Fruit fly (Drosophila melanogaster) whole organism: ENCODE data around the gene CG13069.

Source experiments
- CG8478 ChIP-seq: fragments of >200 bp; optimal IDR thresholded peaks from 2 replicates; lab custom pipeline; 2018; ENCODE audit warnings: inconsistent platforms
- Dll ChIP-seq: fragments of >200 bp; optimal IDR thresholded peaks from 2 replicates; lab custom pipeline; 2017
- pan ChIP-seq: fragments of >200 bp; optimal IDR thresholded peaks from 2 replicates; lab custom pipeline; 2017
- psq ChIP-seq: fragments of >200 bp; optimal IDR thresholded peaks from 2 replicates; lab custom pipeline; 2017
- usp ChIP-seq: fragments of >200 bp; optimal IDR thresholded peaks from 2 replicates; lab custom pipeline; 2017; ENCODE audit warnings: missing biosample characterization, missing genetic modification characterization, mixed read lengths

- TF ChIP-seq usp (no peak), CG8478 (lab: Kevin White, UChicago) (no peak), psq (lab: Kevin White, UChicago) (no peak), pan (lab: Kevin White, UChicago) (no peak), Dll (lab: Kevin White, UChicago) (no peak)
These were observed 30.3 kb downstream of the CG13069 start, which contains the start of gene CG4962 for dm6 chr3L:16295447-16295846.
